Worm (Caenorhabditis elegans): ENCODE measurements around the gene str-162.

DNA sequence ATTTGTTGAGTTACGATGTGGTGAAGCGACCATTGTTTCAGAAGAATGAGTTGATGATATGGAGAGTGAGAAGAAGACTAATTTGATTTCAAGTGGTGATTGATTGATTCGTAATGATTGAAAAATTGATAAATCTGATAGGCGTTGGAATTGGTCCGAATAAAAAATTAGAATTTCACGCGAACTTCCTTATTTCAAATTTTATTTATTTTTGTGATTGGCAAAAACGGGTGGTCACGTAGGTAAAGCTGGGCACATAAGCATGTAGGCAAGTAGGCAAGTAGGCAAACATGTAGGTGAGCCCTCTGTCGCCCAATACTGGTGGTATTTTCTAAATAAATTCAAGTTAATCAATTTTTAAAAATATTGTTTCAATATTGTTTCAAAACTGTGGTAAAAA is 41.1 kb downstream of the str-162 start, which contains the start of gene C09B9.4:
- TF ChIP-seq snpc-4 (tag; optimal IDR thresholded peaks at IDR 0.05) (no peak), hlh-30 (tag; optimal IDR thresholded peaks at IDR 0.05; ENCODE audit: insufficient read depth) (no peak), nhr-11 (tag; optimal IDR thresholded peaks at IDR 0.05) (no peak), ceh-82 (tag; optimal IDR thresholded peaks at IDR 0.05) (no peak)

Measured in whole organism, L4 larva.